Fruit fly (Drosophila melanogaster) whole organism, prepupa: Measurements from ENCODE around the gene KaiR1D.

Experiments used
- CG10669 ChIP-seq: fragments of 200-800 bp; sonication (Bioruptor generic); optimal IDR thresholded peaks from 3 replicates; lab custom pipeline; 2018; ENCODE audit warnings: missing biosample characterization, mild to moderate bottlenecking, missing genetic modification characterization, moderate library complexity
- CG11294 ChIP-seq: fragments of 200-800 bp; sonication (Bioruptor generic); IDR thresholded peaks from 2 replicates; pipeline ENCODE4 v1.3.6; 2022; ENCODE audit warnings: missing biosample characterization, missing genetic modification characterization
- CG11902 ChIP-seq: fragments of 200-800 bp; sonication (Bioruptor generic); optimal IDR thresholded peaks from 3 replicates; lab custom pipeline; 2016; ENCODE audit warnings: missing biosample characterization, missing genetic modification characterization
- CG15336 ChIP-seq: fragments of 200-800 bp; sonication (Bioruptor generic); IDR thresholded peaks from 2 replicates; pipeline ENCODE4 v1.3.6; 2022; ENCODE audit warnings: missing biosample characterization, missing genetic modification characterization
- CG1621 ChIP-seq: fragments of 200-800 bp; sonication (Bioruptor generic); optimal IDR thresholded peaks from 3 replicates; lab custom pipeline; 2018; ENCODE audit warnings: missing biosample characterization, mild to moderate bottlenecking, missing genetic modification characterization
- CG16779 ChIP-seq: fragments of 200-800 bp; sonication (Bioruptor generic); optimal IDR thresholded peaks from 3 replicates; lab custom pipeline; 2017; ENCODE audit warnings: missing biosample characterization, mild to moderate bottlenecking, missing genetic modification characterization
- CG3032 ChIP-seq: fragments of 200-800 bp; optimal IDR thresholded peaks from 2 replicates; lab custom pipeline; 2019; ENCODE audit warnings: missing biosample characterization, mild to moderate bottlenecking, missing genetic modification characterization, moderate library complexity
- CG34406 ChIP-seq: fragments of 200-800 bp; sonication (Bioruptor generic); optimal IDR thresholded peaks from 3 replicates; lab custom pipeline; 2016; ENCODE audit warnings: missing biosample characterization, missing genetic modification characterization
- CG4318 ChIP-seq: fragments of 200-800 bp; sonication (Bioruptor generic); optimal IDR thresholded peaks from 3 replicates; lab custom pipeline; 2017; ENCODE audit warnings: missing biosample characterization, mild to moderate bottlenecking, missing genetic modification characterization
- CG6792 ChIP-seq: fragments of 200-800 bp; sonication (Bioruptor generic); optimal IDR thresholded peaks from 3 replicates; lab custom pipeline; 2016; ENCODE audit warnings: missing biosample characterization, missing genetic modification characterization
- CG8119 ChIP-seq: fragments of 200-800 bp; sonication (Bioruptor generic); IDR thresholded peaks from 3 replicates; pipeline ENCODE4 v1.3.6; 2022; ENCODE audit warnings: missing biosample characterization, missing genetic modification characterization
- CG8319 ChIP-seq: fragments of 200-800 bp; sonication (Bioruptor generic); optimal IDR thresholded peaks from 3 replicates; lab custom pipeline; 2016; ENCODE audit warnings: missing biosample characterization, missing genetic modification characterization
- CG8632 ChIP-seq: fragments of 200-800 bp; sonication (Bioruptor generic); optimal IDR thresholded peaks from 3 replicates; lab custom pipeline; 2016; ENCODE audit warnings: missing biosample characterization, missing genetic modification characterization
- CG9139 ChIP-seq: fragments of 200-800 bp; sonication (Bioruptor generic); optimal IDR thresholded peaks from 3 replicates; lab custom pipeline; 2017; ENCODE audit warnings: missing biosample characterization, mild to moderate bottlenecking, missing genetic modification characterization
- Eip75B ChIP-seq: fragments of 200-800 bp; sonication (Bioruptor generic); optimal IDR thresholded peaks from 3 replicates; lab custom pipeline; 2016; ENCODE audit warnings: missing biosample characterization, missing genetic modification characterization
- Eip78C ChIP-seq: fragments of 200-800 bp; sonication (Bioruptor generic); peaks from one replicate; lab custom pipeline; 2016; ENCODE audit warnings: missing biosample characterization, missing genetic modification characterization
- Eip93F ChIP-seq: fragments of 200-800 bp; sonication (Bioruptor generic); optimal IDR thresholded peaks from 2 replicates; lab custom pipeline; 2016; ENCODE audit warnings: missing biosample characterization, mild to moderate bottlenecking, missing genetic modification characterization
- Ets21C ChIP-seq: fragments of 200-800 bp; sonication (Bioruptor generic); optimal IDR thresholded peaks from 3 replicates; lab custom pipeline; 2016; ENCODE audit warnings: missing biosample characterization, missing genetic modification characterization
- Ets96B ChIP-seq: fragments of 200-800 bp; optimal IDR thresholded peaks from 2 replicates; lab custom pipeline; 2019; ENCODE audit warnings: missing biosample characterization, mild to moderate bottlenecking, missing genetic modification characterization, moderate library complexity
- Hr38 ChIP-seq: sonication (Bioruptor generic); optimal IDR thresholded peaks from 2 replicates; lab custom pipeline; 2016; ENCODE audit warnings: missing biosample characterization, missing genetic modification characterization
- Hr39 ChIP-seq: fragments of 200-800 bp; sonication (Bioruptor generic); optimal IDR thresholded peaks from 2 replicates; lab custom pipeline; 2016; ENCODE audit warnings: missing biosample characterization, missing genetic modification characterization
- Hr4 ChIP-seq: fragments of 200-800 bp; sonication (Bioruptor generic); optimal IDR thresholded peaks from 3 replicates; lab custom pipeline; 2016; ENCODE audit warnings: missing biosample characterization, missing genetic modification characterization
- Lpt ChIP-seq: fragments of 200-800 bp; sonication (Bioruptor generic); optimal IDR thresholded peaks from 3 replicates; lab custom pipeline; 2016; ENCODE audit warnings: missing biosample characterization, missing genetic modification characterization
- OdsH ChIP-seq: fragments of 200-800 bp; sonication (Bioruptor generic); optimal IDR thresholded peaks from 3 replicates; lab custom pipeline; 2016; ENCODE audit warnings: missing biosample characterization, missing genetic modification characterization
- Smox ChIP-seq: fragments of 200-800 bp; sonication (Bioruptor generic); optimal IDR thresholded peaks from 3 replicates; lab custom pipeline; 2016; ENCODE audit warnings: missing biosample characterization, missing genetic modification characterization
- Sox14 ChIP-seq: fragments of 200-800 bp; sonication (Bioruptor generic); optimal IDR thresholded peaks from 3 replicates; lab custom pipeline; 2016; ENCODE audit warnings: missing biosample characterization, missing genetic modification characterization
- Sox15 ChIP-seq: fragments of 200-800 bp; sonication (Bioruptor generic); optimal IDR thresholded peaks from 3 replicates; lab custom pipeline; 2016; ENCODE audit warnings: missing biosample characterization, missing genetic modification characterization
- cyc ChIP-seq: fragments of 200-800 bp; sonication (Bioruptor generic); optimal IDR thresholded peaks from 3 replicates; lab custom pipeline; 2016; ENCODE audit warnings: missing biosample characterization, missing genetic modification characterization
- dac ChIP-seq: fragments of 200-800 bp; sonication (Bioruptor generic); optimal IDR thresholded peaks from 2 replicates; lab custom pipeline; 2017; ENCODE audit warnings: missing biosample characterization, mild to moderate bottlenecking, missing genetic modification characterization
- eg ChIP-seq: fragments of 200-800 bp; sonication (Bioruptor generic); IDR thresholded peaks from 3 replicates; pipeline ENCODE4 v1.3.6; 2022; ENCODE audit warnings: missing biosample characterization, missing genetic modification characterization
- fd85E ChIP-seq: fragments of 200-800 bp; sonication (Bioruptor generic); optimal IDR thresholded peaks from 3 replicates; lab custom pipeline; 2016; ENCODE audit warnings: missing biosample characterization, missing genetic modification characterization
- fkh ChIP-seq: fragments of 200-800 bp; sonication (Bioruptor generic); optimal IDR thresholded peaks from 3 replicates; lab custom pipeline; 2017; ENCODE audit warnings: missing biosample characterization, mild to moderate bottlenecking, missing genetic modification characterization, moderate library complexity
- lz ChIP-seq: fragments of 200-800 bp; sonication (Bioruptor generic); optimal IDR thresholded peaks from 3 replicates; lab custom pipeline; 2016; ENCODE audit warnings: missing biosample characterization, missing genetic modification characterization
- pdm3 ChIP-seq: fragments of 200-800 bp; sonication (Bioruptor generic); optimal IDR thresholded peaks from 3 replicates; lab custom pipeline; 2016; ENCODE audit warnings: missing biosample characterization, missing genetic modification characterization
- ss ChIP-seq, 2 experiments: fragments of 200-800 bp; sonication (Bioruptor generic); optimal IDR thresholded peaks; 2 replicates in 1 of 2; 3 replicates in 1 of 2; lab custom pipeline; 2017 to 2018; ENCODE audit warnings: mild to moderate bottlenecking in 2 of 2, missing biosample characterization in 2 of 2, missing genetic modification characterization in 2 of 2, moderate library complexity in 1 of 2
- svp ChIP-seq: fragments of 200-800 bp; sonication (Bioruptor generic); peaks from one replicate; lab custom pipeline; 2016; ENCODE audit warnings: missing biosample characterization, missing genetic modification characterization
- vri ChIP-seq: fragments of 200-800 bp; sonication (Bioruptor generic); optimal IDR thresholded peaks from 3 replicates; lab custom pipeline; 2016; ENCODE audit warnings: missing biosample characterization, mild to moderate bottlenecking, missing genetic modification characterization

The KaiR1D gene

dm6 chr3R:20877436-20877835, 11.4 kb upstream of the KaiR1D start, which contains the start of gene TotZ:
Gene TotZ, plus strand, starts transcription at chr3R:20877736.
- peak; percentile 86 for TF ChIP-seq svp (GFP tag; lab: Kevin White, UChicago)
- no peak for TF ChIP-seq Ets96B (tag; lab: Kevin White, UChicago)
- TF ChIP-seq Hr39 (GFP tag; lab: Kevin White, UChicago) = no peak

- TF ChIP-seq CG3032 (tag; lab: Kevin White, UChicago) (no peak), cyc (GFP tag; lab: Kevin White, UChicago) (no peak), lz (GFP tag; lab: Kevin White, UChicago) (no peak), Hr4 (no peak), Hr38 (GFP tag; lab: Kevin White, UChicago) (no peak), Lpt (GFP tag; lab: Kevin White, UChicago) (no peak), ss (GFP tag; optimal IDR thresholded peaks at IDR 0.05; lab: Kevin White, UChicago) (no peak), OdsH (no peak), CG9139 (GFP tag; lab: Kevin White, UChicago) (no peak), CG8319 (GFP tag; lab: Kevin White, UChicago) (no peak), CG34406 (GFP tag; lab: Kevin White, UChicago) (no peak), Ets96B (tag; lab: Kevin White, UChicago) (no peak), CG1621 (tag; lab: Kevin White, UChicago) (no peak), CG15336 (GFP tag; lab: Robert Waterston, UW) (no peak), Hr39 (GFP tag; lab: Kevin White, UChicago) (no peak), Eip93F (GFP tag; lab: Kevin White, UChicago) (no peak), fd85E (GFP tag; lab: Kevin White, UChicago) (no peak), CG6792 (GFP tag; lab: Kevin White, UChicago) (no peak), CG10669 (GFP tag; lab: Kevin White, UChicago) (no peak)
Observed at dm6 chr3R:20876680-20877079, 10.6 kb upstream of the KaiR1D start.

- TF ChIP-seq Hr4 (no peak), pdm3 (GFP tag; lab: Kevin White, UChicago) (no peak), svp (GFP tag; lab: Kevin White, UChicago) (peak; percentile 53)
Observed at dm6 chr3R:20873638-20874037, 7.6 kb upstream of the KaiR1D start, which contains the start of gene TotB. Gene TotB, plus strand, starts transcription at chr3R:20873938.

dm6 chr3R:20872688-20873087, 6.7 kb upstream of the KaiR1D start, which contains the start of gene TotC:
Gene TotC, plus strand, starts transcription at chr3R:20872988.
- no peak for TF ChIP-seq Hr4
- TF ChIP-seq Smox (GFP tag; lab: Kevin White, UChicago) = no peak
- TF ChIP-seq CG11902 (GFP tag; lab: Kevin White, UChicago) = no peak
- TF ChIP-seq dac (GFP tag; lab: Kevin White, UChicago) = no peak
- TF ChIP-seq fkh = no peak
- TF ChIP-seq CG16779 = no peak
- no peak for TF ChIP-seq ss (GFP tag; optimal IDR thresholded peaks at IDR 0.05; lab: Kevin White, UChicago)
- no peak for TF ChIP-seq lz (GFP tag; lab: Kevin White, UChicago)
- TF ChIP-seq fd85E (GFP tag; lab: Kevin White, UChicago) = no peak
- TF ChIP-seq CG8632 (GFP tag; lab: Kevin White, UChicago) = no peak
- no peak for TF ChIP-seq CG4318
- TF ChIP-seq pdm3 (GFP tag; lab: Kevin White, UChicago) = no peak
- no peak for TF ChIP-seq CG8319 (GFP tag; lab: Kevin White, UChicago)
- no peak for TF ChIP-seq CG11294
- TF ChIP-seq Hr39 (GFP tag; lab: Kevin White, UChicago) = no peak
- no peak for TF ChIP-seq vri (GFP tag; lab: Kevin White, UChicago)
- TF ChIP-seq, all 60 proteins: peak for 0

dm6 chr3R:20870736-20871135, 4.7 kb upstream of the KaiR1D start, which contains the start of gene TotA:
Gene TotA, plus strand, starts transcription at chr3R:20871036.
- TF ChIP-seq CG4318 = no peak
- no peak for TF ChIP-seq Ets21C (GFP tag; lab: Kevin White, UChicago)
- TF ChIP-seq, all 60 proteins: peak for 0

dm6 chr3R:20859845-20860244, 6.2 kb downstream of the KaiR1D start, which contains the start of gene Ir93a:
Gene Ir93a, minus strand, starts transcription at chr3R:20859945.
- TF ChIP-seq Sox15 (GFP tag; lab: Kevin White, UChicago) (no peak), dac (GFP tag; lab: Kevin White, UChicago) (no peak), CG11294 (no peak), Eip78C (GFP tag; lab: Kevin White, UChicago) (no peak), CG9139 (GFP tag; lab: Kevin White, UChicago) (no peak), CG6792 (GFP tag; lab: Kevin White, UChicago) (no peak), fkh (no peak), CG8119 (no peak), OdsH (no peak), eg (GFP tag; lab: Robert Waterston, UW) (no peak), Sox14 (GFP tag; lab: Kevin White, UChicago) (no peak), CG3032 (tag; lab: Kevin White, UChicago) (no peak), Eip75B (GFP tag; lab: Kevin White, UChicago) (no peak), Eip93F (GFP tag; lab: Kevin White, UChicago) (no peak)
